Fruit fly (Drosophila melanogaster): ENCODE measurements around the gene Cpsf5.
A peak's percentile ranks its signal among the peaks of the same experiment; 100 is the strongest.

Cpsf5 gene

dm6 chr3L:9398435-9398981 is 12.3 kb upstream of the Cpsf5 start:
- TF ChIP-seq Mnt (GFP tag; optimal IDR thresholded peaks at IDR 0.05) = no peak
- TF ChIP-seq CG7045 (GFP tag; optimal IDR thresholded peaks at IDR 0.05) = peak; percentile 45
- no peak for TF ChIP-seq CG1620 (GFP tag; optimal IDR thresholded peaks at IDR 0.05)

dm6 chr3L:9399013-9399750 is 11.7 kb upstream of the Cpsf5 start, which contains the start of gene CG4080:
Gene CG4080, minus strand, starts transcription at chr3L:9399227.
- TF ChIP-seq CG1620 (GFP tag; optimal IDR thresholded peaks at IDR 0.05) (peak; percentile 49), toe (GFP tag; optimal IDR thresholded peaks at IDR 0.05) (no peak), Hr96 (GFP tag; optimal IDR thresholded peaks at IDR 0.05) (no peak), CG14711 (tag; optimal IDR thresholded peaks at IDR 0.05) (peak; percentile 43), cnc (optimal IDR thresholded peaks at IDR 0.05) (no peak), bab1 (GFP tag; optimal IDR thresholded peaks at IDR 0.05) (peak; percentile 42), kay (GFP tag; ENCODE audit: borderline replicate concordance) (peak; percentile 98), CG7045 (GFP tag; optimal IDR thresholded peaks at IDR 0.05) (no peak), pad (GFP tag; optimal IDR thresholded peaks at IDR 0.05) (no peak), cic (GFP tag; optimal IDR thresholded peaks at IDR 0.05) (peak; percentile 38), CG12768 (GFP tag; optimal IDR thresholded peaks at IDR 0.05) (no peak), Mnt (GFP tag; optimal IDR thresholded peaks at IDR 0.05) (peak; percentile 63), CG7101 (tag; optimal IDR thresholded peaks at IDR 0.05) (peak; percentile 37), CG33017 (tag; optimal IDR thresholded peaks at IDR 0.05) (peak; percentile 49), CG11617 (GFP tag; optimal IDR thresholded peaks at IDR 0.05) (peak; percentile 76), tj (GFP tag; optimal IDR thresholded peaks at IDR 0.05) (no peak), Crg-1 (GFP tag; optimal IDR thresholded peaks at IDR 0.05) (peak; percentile 33), Clk (GFP tag; optimal IDR thresholded peaks at IDR 0.05) (no peak), ovo (GFP tag; optimal IDR thresholded peaks at IDR 0.05) (peak; percentile 39), CG5204 (GFP tag; optimal IDR thresholded peaks at IDR 0.05) (no peak)

DNA sequence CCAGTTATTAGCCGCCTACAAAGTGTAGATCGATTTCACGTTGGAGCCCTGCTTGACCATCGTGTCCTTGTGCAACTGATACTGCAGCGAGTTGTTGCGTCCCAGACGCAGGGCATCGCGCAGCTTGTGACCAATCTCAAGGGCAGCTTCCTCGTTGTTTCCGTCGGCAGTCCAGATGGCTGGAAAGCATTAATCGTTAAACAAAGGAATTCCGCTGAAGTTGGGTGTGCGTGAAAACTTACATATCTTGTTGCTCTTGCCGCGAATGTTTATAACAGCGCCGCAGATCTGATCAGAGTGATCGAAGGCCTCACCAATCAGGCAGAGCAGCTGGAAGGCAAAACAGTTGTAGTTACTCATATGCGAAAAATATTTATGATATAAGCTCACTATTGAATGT is 11.0 kb upstream of the Cpsf5 start:
- TF ChIP-seq CG11617 (GFP tag; optimal IDR thresholded peaks at IDR 0.05) = no peak
- no peak for TF ChIP-seq bab1 (GFP tag; optimal IDR thresholded peaks at IDR 0.05)
- TF ChIP-seq tj (GFP tag; optimal IDR thresholded peaks at IDR 0.05) = no peak
- no peak for TF ChIP-seq CG14711 (tag; optimal IDR thresholded peaks at IDR 0.05)
- TF ChIP-seq CG33017 (tag; optimal IDR thresholded peaks at IDR 0.05) = no peak
- TF ChIP-seq kay (GFP tag; ENCODE audit: borderline replicate concordance) = no peak
- no peak for TF ChIP-seq Crg-1 (GFP tag; optimal IDR thresholded peaks at IDR 0.05)
- no peak for TF ChIP-seq toe (GFP tag; optimal IDR thresholded peaks at IDR 0.05)
- no peak for TF ChIP-seq pad (GFP tag; optimal IDR thresholded peaks at IDR 0.05)
- no peak for TF ChIP-seq CG7101 (tag; optimal IDR thresholded peaks at IDR 0.05)
- no peak for TF ChIP-seq CG1620 (GFP tag; optimal IDR thresholded peaks at IDR 0.05)

DNA sequence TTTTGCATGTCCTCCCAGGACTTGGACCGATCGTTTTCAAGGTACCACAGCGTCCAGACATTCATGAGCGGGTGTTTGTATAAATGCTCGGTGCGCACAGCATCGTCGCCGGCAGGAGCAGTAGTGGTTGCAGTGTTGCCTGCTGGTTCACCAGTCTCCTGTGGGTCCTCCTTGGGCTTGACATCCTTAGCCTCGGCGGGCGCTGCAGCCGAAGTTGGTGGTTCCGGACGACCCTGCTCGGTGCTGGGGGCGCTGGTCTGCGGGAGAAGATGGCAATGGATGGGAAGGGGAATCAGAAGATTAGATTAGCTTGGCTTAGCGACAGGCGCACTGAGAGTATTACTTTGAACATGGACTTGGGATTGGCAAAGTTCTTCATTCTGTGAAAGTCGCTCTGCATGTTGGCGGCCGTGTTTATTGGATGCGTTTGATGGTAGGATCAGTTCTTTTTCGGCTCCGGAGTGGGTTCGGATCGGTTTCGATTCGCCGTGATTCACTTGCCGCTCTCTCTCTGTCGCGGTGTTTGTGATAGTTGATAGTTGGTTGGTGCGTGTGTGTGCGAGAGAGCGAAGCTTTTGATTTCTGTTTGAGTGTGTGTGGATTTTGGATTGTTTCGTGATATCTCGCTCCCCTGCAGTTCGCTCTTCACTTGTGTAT is 10.0 kb upstream of the Cpsf5 start:
- TF ChIP-seq CG7101 (tag; optimal IDR thresholded peaks at IDR 0.05) = no peak
- TF ChIP-seq Crg-1 (GFP tag; optimal IDR thresholded peaks at IDR 0.05) = no peak
- TF ChIP-seq Hr96 (GFP tag; optimal IDR thresholded peaks at IDR 0.05) = no peak
- no peak for TF ChIP-seq pad (GFP tag; optimal IDR thresholded peaks at IDR 0.05)
- TF ChIP-seq cic (GFP tag; optimal IDR thresholded peaks at IDR 0.05) = no peak
- TF ChIP-seq Mnt (GFP tag; optimal IDR thresholded peaks at IDR 0.05) = no peak
- no peak for TF ChIP-seq CG12768 (GFP tag; optimal IDR thresholded peaks at IDR 0.05)
- no peak for TF ChIP-seq cnc (optimal IDR thresholded peaks at IDR 0.05)
- TF ChIP-seq toe (GFP tag; optimal IDR thresholded peaks at IDR 0.05) = no peak
- TF ChIP-seq kay (GFP tag; ENCODE audit: borderline replicate concordance) = no peak
- no peak for TF ChIP-seq CG11617 (GFP tag; optimal IDR thresholded peaks at IDR 0.05)
- no peak for TF ChIP-seq CG7045 (GFP tag; optimal IDR thresholded peaks at IDR 0.05)
- TF ChIP-seq CG1620 (GFP tag; optimal IDR thresholded peaks at IDR 0.05) = no peak
- no peak for TF ChIP-seq bab1 (GFP tag; optimal IDR thresholded peaks at IDR 0.05)
- no peak for TF ChIP-seq Clk (GFP tag; optimal IDR thresholded peaks at IDR 0.05)
- no peak for TF ChIP-seq CG14711 (tag; optimal IDR thresholded peaks at IDR 0.05)
- TF ChIP-seq CG5204 (GFP tag; optimal IDR thresholded peaks at IDR 0.05) = no peak
- no peak for TF ChIP-seq CG33017 (tag; optimal IDR thresholded peaks at IDR 0.05)
- TF ChIP-seq ovo (GFP tag; optimal IDR thresholded peaks at IDR 0.05) = no peak

- TF ChIP-seq CG11617 (GFP tag; optimal IDR thresholded peaks at IDR 0.05) = no peak
- peak; percentile 13 for TF ChIP-seq CG12768 (GFP tag; optimal IDR thresholded peaks at IDR 0.05)
- TF ChIP-seq tj (GFP tag; optimal IDR thresholded peaks at IDR 0.05) = peak; percentile 74
- TF ChIP-seq kay (GFP tag; ENCODE audit: borderline replicate concordance) = peak; percentile 96
- no peak for TF ChIP-seq Hr96 (GFP tag; optimal IDR thresholded peaks at IDR 0.05)
- peak; percentile 87 for TF ChIP-seq pad (GFP tag; optimal IDR thresholded peaks at IDR 0.05)
- peak; percentile 93 for TF ChIP-seq ovo (GFP tag; optimal IDR thresholded peaks at IDR 0.05)
- TF ChIP-seq bab1 (GFP tag; optimal IDR thresholded peaks at IDR 0.05) = no peak
These were observed 9.3 kb upstream of the Cpsf5 start for dm6 chr3L:9401354-9402156.

Measured in whole organism, adult.